Fruit fly (Drosophila melanogaster): ENCODE data around the gene CG32445.

The CG32445 gene

dm6 chr3L:21679687-21680086 lies 40.5 kb downstream of the CG32445 start, which contains the start of the genes Als2 and CG11248 (continued):
- TF ChIP-seq knrl (GFP tag; IDR thresholded peaks at IDR 0.05; ENCODE audit: partially characterized antibody) (no peak), CG33213 (GFP tag; optimal IDR thresholded peaks at IDR 0.05) (peak; percentile 13), CG9797 (GFP tag; optimal IDR thresholded peaks at IDR 0.05) (peak; percentile 80), Sin3A (optimal IDR thresholded peaks at IDR 0.05) (peak; percentile 6), bcd (GFP tag; optimal IDR thresholded peaks at IDR 0.05) (peak; percentile 67), CG14014 (GFP tag; IDR thresholded peaks at IDR 0.05) (peak; percentile 44; the same call in 1 of the 2 replicates), Fer1 (GFP tag; optimal IDR thresholded peaks at IDR 0.05) (no peak), CG18011 (GFP tag; optimal IDR thresholded peaks at IDR 0.05) (no peak), wor (GFP tag; IDR thresholded peaks at IDR 0.05) (peak; percentile 21; the same call in 1 of the 2 replicates), CG2678 (tag; optimal IDR thresholded peaks at IDR 0.05) (peak; percentile 82), CG42726 (GFP tag; IDR thresholded peaks at IDR 0.05; ENCODE audit: partially characterized antibody) (no peak), CG34224 (GFP tag; IDR thresholded peaks at IDR 0.05; ENCODE audit: partially characterized antibody) (no peak), CG8281 (tag; optimal IDR thresholded peaks at IDR 0.05) (peak; percentile 5), NFAT (GFP tag; IDR thresholded peaks at IDR 0.05) (peak; percentile 50), slou (GFP tag; optimal IDR thresholded peaks at IDR 0.05) (no peak), C15 (GFP tag; IDR thresholded peaks at IDR 0.05) (peak; percentile 49; the same call in 1 of the 3 replicates), CG10565 (GFP tag; optimal IDR thresholded peaks at IDR 0.05) (no peak), Xbp1 (GFP tag; optimal IDR thresholded peaks at IDR 0.05) (peak; percentile 86), YL-1 (GFP tag; optimal IDR thresholded peaks at IDR 0.05) (peak; percentile 65), CG1233 (GFP tag; optimal IDR thresholded peaks at IDR 0.05) (peak; percentile 52), CG34376 (GFP tag; optimal IDR thresholded peaks at IDR 0.05) (no peak), CTCF (GFP tag; optimal IDR thresholded peaks at IDR 0.05) (no peak), H2.0 (GFP tag; IDR thresholded peaks at IDR 0.05) (peak; percentile 56; the same call in 1 of the 2 replicates), Dip3 (GFP tag; optimal IDR thresholded peaks at IDR 0.05) (peak; percentile 76), Fer3 (tag; optimal IDR thresholded peaks at IDR 0.05) (no peak), BEAF-32 (GFP tag; optimal IDR thresholded peaks at IDR 0.05) (peak; percentile 60), CG1792 (GFP tag; optimal IDR thresholded peaks at IDR 0.05) (peak; percentile 26), Nf-YC (tag; optimal IDR thresholded peaks at IDR 0.05) (no peak), ash1 (GFP tag; optimal IDR thresholded peaks at IDR 0.05) (no peak), crol (GFP tag; IDR thresholded peaks at IDR 0.05) (no peak), shn (GFP tag; optimal IDR thresholded peaks at IDR 0.05) (peak; percentile 70), jumu (GFP tag; optimal IDR thresholded peaks at IDR 0.05) (peak; percentile 60), inv (GFP tag; IDR thresholded peaks at IDR 0.05; ENCODE audit: partially characterized antibody) (no peak), CG9876 (GFP tag; optimal IDR thresholded peaks at IDR 0.05) (peak; percentile 50), onecut (GFP tag; IDR thresholded peaks at IDR 0.05) (no peak), CkIIα-i1 (GFP tag; IDR thresholded peaks at IDR 0.05) (no peak), Nf-YB (GFP tag; optimal IDR thresholded peaks at IDR 0.05) (peak; percentile 29), trem (tag; optimal IDR thresholded peaks at IDR 0.05) (peak; percentile 72), CG10267 (tag; optimal IDR thresholded peaks at IDR 0.05) (peak; percentile 73), CG13894 (tag; optimal IDR thresholded peaks at IDR 0.05) (no peak), dan (GFP tag; IDR thresholded peaks at IDR 0.05) (no peak), psq (GFP tag; optimal IDR thresholded peaks at IDR 0.05) (no peak), CG10209 (GFP tag; optimal IDR thresholded peaks at IDR 0.05) (peak; percentile 41), sima (GFP tag; optimal IDR thresholded peaks at IDR 0.05) (no peak), CG18476 (GFP tag; optimal IDR thresholded peaks at IDR 0.05) (peak; percentile 58), CG1024 (GFP tag; IDR thresholded peaks at IDR 0.05) (peak; percentile 14; the same call in 1 of the 2 replicates), bbx (GFP tag; IDR thresholded peaks at IDR 0.05; ENCODE audit: partially characterized antibody) (no peak), CG12071 (GFP tag; optimal IDR thresholded peaks at IDR 0.05) (no peak), zfh2 (GFP tag; optimal IDR thresholded peaks at IDR 0.05) (peak; percentile 69), Ets97D (GFP tag; optimal IDR thresholded peaks at IDR 0.05) (peak; percentile 54), ewg (GFP tag; optimal IDR thresholded peaks at IDR 0.05) (peak; percentile 52), CG4360 (GFP tag; IDR thresholded peaks at IDR 0.05) (no peak)
